Worm (Caenorhabditis elegans) whole organism, late embryonic: Measurements from ENCODE around the gene kin-26.

Experiments used
- K09A11.1 ChIP-seq: sonication (generic microtip); optimal IDR thresholded peaks from 2 replicates; lab custom pipeline; 2017; ENCODE audit warnings: antibody characterized with exemption, mild to moderate bottlenecking, missing genetic modification characterization, missing compliant biosample characterization; ENCODE audit not compliant: insufficient read depth
- ceh-30 ChIP-seq: fragments of 150-350 bp; optimal IDR thresholded peaks from 2 replicates; lab custom pipeline; 2014; ENCODE audit warnings: missing biosample characterization, missing genetic modification characterization
- ceh-31 ChIP-seq: sonication (generic microtip); optimal IDR thresholded peaks from 2 replicates; lab custom pipeline; 2016; ENCODE audit warnings: missing genetic modification characterization, missing compliant biosample characterization
- pha-4 ChIP-seq: fragments of 150-350 bp; optimal IDR thresholded peaks from 2 replicates; lab custom pipeline; 2018; ENCODE audit warnings: missing biosample characterization, missing genetic modification reagents, missing genetic modification characterization

DNA sequence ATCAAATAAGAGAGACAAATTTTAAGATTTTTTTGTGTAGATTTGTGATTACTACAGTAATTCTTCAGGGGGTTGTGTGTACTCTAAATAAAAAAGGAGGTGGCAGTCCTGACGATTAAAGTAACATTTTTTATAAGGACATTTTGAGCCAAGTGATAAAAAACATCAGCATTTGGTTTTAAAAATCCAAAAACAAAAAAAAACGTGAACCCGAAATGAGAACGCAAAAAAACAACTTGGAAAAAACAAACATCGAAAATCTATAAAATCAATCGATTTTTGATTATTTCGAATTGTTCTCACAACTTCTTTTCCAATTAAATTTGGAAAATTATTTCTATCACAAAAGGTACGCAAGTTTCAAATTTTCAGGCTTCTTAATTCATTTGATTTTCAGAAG lies 7.2 kb downstream of the kin-26 start, which contains the start of gene T06C10.3:
- no peak for TF ChIP-seq ceh-30
- TF ChIP-seq pha-4 (tag; lab: Kevin White, UChicago): no peak
- TF ChIP-seq ceh-31 (tag; lab: Kevin White, UChicago): no peak
- TF ChIP-seq K09A11.1 (tag; lab: Kevin White, UChicago): no peak
